Worm (Caenorhabditis elegans) whole organism, mixed stage, embryonic: ENCODE measurements around the gene R74.7.

Experiments used
- M03D4.4 ChIP-seq: sonication (generic microtip); optimal IDR thresholded peaks from 2 replicates; lab custom pipeline; 2017; ENCODE audit warnings: mild to moderate bottlenecking, missing genetic modification characterization, missing compliant biosample characterization
- bed-3 ChIP-seq: fragments of 200-800 bp; sonication (Bioruptor generic); optimal IDR thresholded peaks from 3 replicates; lab custom pipeline; 2018; ENCODE audit warnings: mild to moderate bottlenecking, missing genetic modification characterization, moderate library complexity, missing compliant biosample characterization
- blmp-1 ChIP-seq: fragments of 150-350 bp; optimal IDR thresholded peaks from 2 replicates; lab custom pipeline; 2014; ENCODE audit warnings: missing biosample characterization, missing genetic modification characterization
- ceh-39 ChIP-seq: fragments of 150-350 bp; optimal IDR thresholded peaks from 2 replicates; lab custom pipeline; 2014; ENCODE audit warnings: missing biosample characterization, missing genetic modification characterization
- ceh-43 ChIP-seq: fragments of 200-800 bp; sonication (Bioruptor generic); optimal IDR thresholded peaks from 2 replicates; lab custom pipeline; 2018; ENCODE audit warnings: mild to moderate bottlenecking, missing genetic modification characterization, moderate library complexity, missing compliant biosample characterization
- ceh-83 ChIP-seq: fragments of 200-800 bp; sonication (Bioruptor generic); optimal IDR thresholded peaks from 2 replicates; lab custom pipeline; 2018; ENCODE audit warnings: mild to moderate bottlenecking, missing genetic modification characterization, missing compliant biosample characterization
- ces-1 ChIP-seq: fragments of 150-350 bp; optimal IDR thresholded peaks from 2 replicates; lab custom pipeline; 2014; ENCODE audit warnings: missing biosample characterization, missing genetic modification reagents, missing genetic modification characterization
- cnd-1 ChIP-seq: fragments of 200-800 bp; sonication (Bioruptor generic); optimal IDR thresholded peaks from 2 replicates; lab custom pipeline; 2018; ENCODE audit warnings: mild to moderate bottlenecking, missing genetic modification characterization, missing compliant biosample characterization
- drap-1 ChIP-seq: fragments of 200-800 bp; sonication (Bioruptor generic); optimal IDR thresholded peaks from 3 replicates; lab custom pipeline; 2018; ENCODE audit warnings: mild to moderate bottlenecking, missing genetic modification characterization, missing compliant biosample characterization
- elt-1 ChIP-seq: sonication (generic microtip); optimal IDR thresholded peaks from 2 replicates; lab custom pipeline; 2017; ENCODE audit warnings: missing genetic modification characterization, mild to moderate bottlenecking, missing compliant biosample characterization, antibody characterized with exemption, moderate library complexity, borderline replicate concordance; ENCODE audit not compliant: insufficient read depth
- elt-3 ChIP-seq: fragments of 150-350 bp; optimal IDR thresholded peaks from 2 replicates; lab custom pipeline; 2014; ENCODE audit warnings: missing biosample characterization, missing genetic modification characterization
- flh-1 ChIP-seq: fragments of 200-800 bp; sonication (Bioruptor generic); optimal IDR thresholded peaks from 2 replicates; lab custom pipeline; 2018; ENCODE audit warnings: mild to moderate bottlenecking, missing genetic modification characterization, moderate library complexity, missing compliant biosample characterization
- ham-2 ChIP-seq: fragments of 200-800 bp; sonication (Bioruptor generic); optimal IDR thresholded peaks from 2 replicates; lab custom pipeline; 2018; ENCODE audit warnings: mild to moderate bottlenecking, missing genetic modification characterization, missing compliant biosample characterization
- hlh-1 ChIP-seq: fragments of 150-350 bp; optimal IDR thresholded peaks from 2 replicates; lab custom pipeline; 2014; ENCODE audit warnings: missing biosample characterization, missing genetic modification reagents, missing genetic modification characterization
- lin-13 ChIP-seq: fragments of 150-350 bp; optimal IDR thresholded peaks from 2 replicates; lab custom pipeline; 2014; ENCODE audit warnings: missing biosample characterization, missing genetic modification characterization
- lin-32 ChIP-seq: fragments of 200-800 bp; sonication (Bioruptor generic); optimal IDR thresholded peaks from 2 replicates; lab custom pipeline; 2018; ENCODE audit warnings: mild to moderate bottlenecking, missing genetic modification characterization, missing compliant biosample characterization
- lsy-2 ChIP-seq: fragments of 150-350 bp; optimal IDR thresholded peaks from 2 replicates; lab custom pipeline; 2014; ENCODE audit warnings: missing biosample characterization, missing genetic modification characterization
- mab-5 ChIP-seq: fragments of 150-350 bp; optimal IDR thresholded peaks from 2 replicates; lab custom pipeline; 2014; ENCODE audit warnings: missing biosample characterization, missing genetic modification characterization
- mep-1 ChIP-seq: fragments of 150-350 bp; optimal IDR thresholded peaks from 2 replicates; lab custom pipeline; 2017; ENCODE audit warnings: missing biosample characterization, missing genetic modification reagents, missing genetic modification characterization, inconsistent platforms
- mls-2 ChIP-seq: sonication (generic microtip); optimal IDR thresholded peaks from 2 replicates; lab custom pipeline; 2016; ENCODE audit warnings: mild to moderate bottlenecking, missing genetic modification characterization, moderate library complexity, missing compliant biosample characterization
- nhr-12 ChIP-seq: fragments of 150-350 bp; optimal IDR thresholded peaks from 2 replicates; lab custom pipeline; 2014; ENCODE audit warnings: missing biosample characterization, missing genetic modification characterization
- nhr-2 ChIP-seq: fragments of 150-350 bp; optimal IDR thresholded peaks from 2 replicates; lab custom pipeline; 2014; ENCODE audit warnings: missing biosample characterization, missing genetic modification characterization
- nhr-237 ChIP-seq: fragments of 150-350 bp; optimal IDR thresholded peaks from 2 replicates; lab custom pipeline; 2014; ENCODE audit warnings: missing biosample characterization, missing genetic modification characterization
- nhr-28 ChIP-seq: fragments of 150-350 bp; optimal IDR thresholded peaks from 2 replicates; lab custom pipeline; 2014; ENCODE audit warnings: missing biosample characterization, missing genetic modification characterization
- nhr-76 ChIP-seq: sonication (generic microtip); optimal IDR thresholded peaks from 2 replicates; lab custom pipeline; 2017; ENCODE audit warnings: missing biosample characterization, missing genetic modification characterization
- pha-4 ChIP-seq: fragments of 150-350 bp; optimal IDR thresholded peaks from 2 replicates; lab custom pipeline; 2018; ENCODE audit warnings: missing biosample characterization, missing genetic modification reagents, missing genetic modification characterization
- sem-2 ChIP-seq: fragments of 200-800 bp; sonication (Bioruptor generic); optimal IDR thresholded peaks from 2 replicates; lab custom pipeline; 2018; ENCODE audit warnings: mild to moderate bottlenecking, missing genetic modification characterization, missing compliant biosample characterization
- snpc-4 ChIP-seq: fragments of 150-350 bp; optimal IDR thresholded peaks from 2 replicates; lab custom pipeline; 2014; ENCODE audit warnings: missing biosample characterization, missing genetic modification characterization
- sptf-1 ChIP-seq: sonication (generic microtip); optimal IDR thresholded peaks from 2 replicates; lab custom pipeline; 2017; ENCODE audit warnings: mild to moderate bottlenecking, missing genetic modification characterization, moderate library complexity, missing compliant biosample characterization
- tbx-8 ChIP-seq: fragments of 200-800 bp; sonication (Bioruptor generic); optimal IDR thresholded peaks from 2 replicates; lab custom pipeline; 2018; ENCODE audit warnings: mild to moderate bottlenecking, missing genetic modification characterization, moderate library complexity, missing compliant biosample characterization
- unc-120 ChIP-seq: sonication (generic microtip); optimal IDR thresholded peaks from 2 replicates; lab custom pipeline; 2017; ENCODE audit warnings: missing genetic modification characterization, missing compliant biosample characterization; ENCODE audit not compliant: poor library complexity, severe bottlenecking
- unc-39 ChIP-seq: fragments of 150-350 bp; optimal IDR thresholded peaks from 2 replicates; lab custom pipeline; 2014; ENCODE audit warnings: missing biosample characterization, missing genetic modification characterization
- unc-62 ChIP-seq: fragments of 150-350 bp; optimal IDR thresholded peaks from 2 replicates; lab custom pipeline; 2014; ENCODE audit warnings: missing biosample characterization, missing genetic modification reagents, missing genetic modification characterization
- zip-8 ChIP-seq: fragments of 150-350 bp; optimal IDR thresholded peaks from 2 replicates; lab custom pipeline; 2014; ENCODE audit warnings: missing biosample characterization, missing genetic modification characterization
- ztf-11 ChIP-seq: fragments of 150-350 bp; optimal IDR thresholded peaks from 2 replicates; lab custom pipeline; 2014; ENCODE audit warnings: missing biosample characterization, missing genetic modification characterization

The R74.7 gene

ce11 chrIII:4170903-4171377 is 33.3 kb upstream of the R74.7 start, which contains the start of the genes rnf-121 and C16C10.4:
TSS of gene rnf-121 (minus strand) at chrIII:4170953.
TSS of gene C16C10.4 (plus strand) at chrIII:4171336.
- TF ChIP-seq ces-1 (GFP tag; lab: Kevin White, UChicago) (no peak), ztf-11 (tag; lab: Kevin White, UChicago) (peak; percentile 94), elt-3 (peak; percentile 78), pha-4 (tag; lab: Kevin White, UChicago) (peak; percentile 62), ceh-39 (tag; lab: Kevin White, UChicago) (peak; percentile 51), ceh-83 (GFP tag; lab: Kevin White, UChicago) (peak; percentile 94), elt-1 (tag; lab: Kevin White, UChicago) (peak; percentile 75), nhr-76 (tag; lab: Kevin White, UChicago) (peak; percentile 73), mep-1 (tag; lab: Kevin White, UChicago) (peak; percentile 82), ceh-43 (GFP tag; lab: Kevin White, UChicago) (peak; percentile 92), nhr-2 (tag; lab: Kevin White, UChicago) (peak; percentile 20), sem-2 (peak; percentile 82), nhr-12 (tag; lab: Kevin White, UChicago) (peak; percentile 99), sptf-1 (tag; lab: Kevin White, UChicago) (peak; percentile 96), snpc-4 (no peak), mls-2 (peak; percentile 94), cnd-1 (tag; lab: Kevin White, UChicago) (peak; percentile 94), nhr-28 (tag; lab: Kevin White, UChicago) (peak; percentile 73), lsy-2 (tag; lab: Kevin White, UChicago) (peak; percentile 72), bed-3 (peak; percentile 83), flh-1 (peak; percentile 83), blmp-1 (tag; lab: Kevin White, UChicago) (peak; percentile 73), drap-1 (GFP tag; lab: Kevin White, UChicago) (peak; percentile 88), M03D4.4 (tag; lab: Kevin White, UChicago) (peak; percentile 93), unc-120 (tag; lab: Kevin White, UChicago) (peak; percentile 93), ham-2 (GFP tag; lab: Kevin White, UChicago) (peak; percentile 73), lin-13 (tag; lab: Kevin White, UChicago) (peak; percentile 81), lin-32 (peak; percentile 89), nhr-237 (tag; lab: Kevin White, UChicago) (peak; percentile 53), tbx-8 (GFP tag; lab: Kevin White, UChicago) (peak; percentile 81), zip-8 (tag; lab: Kevin White, UChicago) (no peak), unc-62 (peak; percentile 7), mab-5 (peak; percentile 91), hlh-1 (peak; percentile 85), unc-39 (tag; lab: Kevin White, UChicago) (peak; percentile 71)

ce11 chrIII:4172210-4172609 is 32.0 kb upstream of the R74.7 start:
- no peak for TF ChIP-seq M03D4.4 (tag; lab: Kevin White, UChicago)
- TF ChIP-seq ceh-39 (tag; lab: Kevin White, UChicago) = no peak
- no peak for TF ChIP-seq elt-3
- no peak for TF ChIP-seq ztf-11 (tag; lab: Kevin White, UChicago)
- no peak for TF ChIP-seq drap-1 (GFP tag; lab: Kevin White, UChicago)
- TF ChIP-seq sem-2 = no peak

- TF ChIP-seq hlh-1 (no peak), nhr-76 (tag; lab: Kevin White, UChicago) (no peak), bed-3 (no peak), unc-120 (tag; lab: Kevin White, UChicago) (no peak), pha-4 (tag; lab: Kevin White, UChicago) (no peak), elt-1 (tag; lab: Kevin White, UChicago) (no peak), M03D4.4 (tag; lab: Kevin White, UChicago) (no peak), nhr-28 (tag; lab: Kevin White, UChicago) (no peak), nhr-12 (tag; lab: Kevin White, UChicago) (no peak), lin-13 (tag; lab: Kevin White, UChicago) (no peak), drap-1 (GFP tag; lab: Kevin White, UChicago) (no peak)
These were observed 28.7 kb upstream of the R74.7 start for ce11 chrIII:4175489-4175888.
